Worm (Caenorhabditis elegans): ENCODE data around the gene jbts-14.

jbts-14 gene

ce11 chrX:8755987-8756386 is 51.9 kb downstream of the jbts-14 start:
- TF ChIP-seq ces-1 (GFP tag; optimal IDR thresholded peaks at IDR 0.05) = no peak
- no peak for TF ChIP-seq ama-1 (optimal IDR thresholded peaks at IDR 0.05)
- peak; percentile 73 for TF ChIP-seq elt-2 (tag; optimal IDR thresholded peaks at IDR 0.05)
- TF ChIP-seq nhr-71 (tag; optimal IDR thresholded peaks at IDR 0.05) = peak; percentile 32
- no peak for TF ChIP-seq nhr-85 (tag)
- TF ChIP-seq lin-15B (tag; optimal IDR thresholded peaks at IDR 0.05) = no peak
- TF ChIP-seq mab-9 (GFP tag; IDR thresholded peaks at IDR 0.05) = no peak
- no peak for TF ChIP-seq lin-35 (GFP tag; optimal IDR thresholded peaks at IDR 0.05)
- no peak for TF ChIP-seq fkh-10 (GFP tag; optimal IDR thresholded peaks at IDR 0.05)
- no peak for TF ChIP-seq jun-1 (tag; optimal IDR thresholded peaks at IDR 0.05)
- no peak for TF ChIP-seq xbp-1 (tag; optimal IDR thresholded peaks at IDR 0.05)
- peak; percentile 7 for TF ChIP-seq nhr-90 (tag; optimal IDR thresholded peaks at IDR 0.05; ENCODE audit: poor library complexity)

All from whole organism, L1 larva.